Fruit fly (Drosophila melanogaster) whole organism, prepupa: ENCODE measurements around the gene mei-9.

Experiments used
- Blimp-1 ChIP-seq: fragments of 200-800 bp; sonication (Bioruptor generic); optimal IDR thresholded peaks from 3 replicates; lab custom pipeline; 2017; ENCODE audit warnings: missing biosample characterization, missing genetic modification characterization, mild to moderate bottlenecking, moderate library complexity, missing genetic modification reagents
- CG10631 ChIP-seq: fragments of 200-800 bp; sonication (Bioruptor generic); optimal IDR thresholded peaks from 2 replicates; lab custom pipeline; 2016; ENCODE audit warnings: missing biosample characterization, missing genetic modification characterization
- CG10669 ChIP-seq: fragments of 200-800 bp; sonication (Bioruptor generic); optimal IDR thresholded peaks from 3 replicates; lab custom pipeline; 2018; ENCODE audit warnings: missing biosample characterization, mild to moderate bottlenecking, missing genetic modification characterization, moderate library complexity
- CG11294 ChIP-seq: fragments of 200-800 bp; sonication (Bioruptor generic); IDR thresholded peaks from 2 replicates; pipeline ENCODE4 v1.3.6; 2022; ENCODE audit warnings: missing biosample characterization, missing genetic modification characterization
- CG11902 ChIP-seq: fragments of 200-800 bp; sonication (Bioruptor generic); optimal IDR thresholded peaks from 3 replicates; lab custom pipeline; 2016; ENCODE audit warnings: missing biosample characterization, missing genetic modification characterization
- CG15336 ChIP-seq: fragments of 200-800 bp; sonication (Bioruptor generic); IDR thresholded peaks from 2 replicates; pipeline ENCODE4 v1.3.6; 2022; ENCODE audit warnings: missing biosample characterization, missing genetic modification characterization
- CG16779 ChIP-seq: fragments of 200-800 bp; sonication (Bioruptor generic); optimal IDR thresholded peaks from 3 replicates; lab custom pipeline; 2017; ENCODE audit warnings: missing biosample characterization, mild to moderate bottlenecking, missing genetic modification characterization
- CG3032 ChIP-seq: fragments of 200-800 bp; optimal IDR thresholded peaks from 2 replicates; lab custom pipeline; 2019; ENCODE audit warnings: missing biosample characterization, mild to moderate bottlenecking, missing genetic modification characterization, moderate library complexity
- CG31627 ChIP-seq: fragments of 200-800 bp; sonication (Bioruptor generic); optimal IDR thresholded peaks from 3 replicates; lab custom pipeline; 2016; ENCODE audit warnings: missing biosample characterization, missing genetic modification characterization
- CG34406 ChIP-seq: fragments of 200-800 bp; sonication (Bioruptor generic); optimal IDR thresholded peaks from 3 replicates; lab custom pipeline; 2016; ENCODE audit warnings: missing biosample characterization, missing genetic modification characterization
- CG3919 ChIP-seq: fragments of 200-800 bp; sonication (Bioruptor generic); optimal IDR thresholded peaks from 3 replicates; lab custom pipeline; 2016; ENCODE audit warnings: missing biosample characterization, missing genetic modification characterization
- CG4318 ChIP-seq: fragments of 200-800 bp; sonication (Bioruptor generic); optimal IDR thresholded peaks from 3 replicates; lab custom pipeline; 2017; ENCODE audit warnings: missing biosample characterization, mild to moderate bottlenecking, missing genetic modification characterization
- CG6163 ChIP-seq: fragments of 200-800 bp; sonication (Bioruptor generic); IDR thresholded peaks from 3 replicates; pipeline ENCODE4 v1.3.6; 2022; ENCODE audit warnings: missing biosample characterization, missing genetic modification characterization
- CG6276 ChIP-seq: fragments of 200-800 bp; sonication (Bioruptor generic); optimal IDR thresholded peaks from 2 replicates; lab custom pipeline; 2017; ENCODE audit warnings: missing biosample characterization, mild to moderate bottlenecking, missing genetic modification characterization
- CG6792 ChIP-seq: fragments of 200-800 bp; sonication (Bioruptor generic); optimal IDR thresholded peaks from 3 replicates; lab custom pipeline; 2016; ENCODE audit warnings: missing biosample characterization, missing genetic modification characterization
- CG6808 ChIP-seq: fragments of 200-800 bp; sonication (Bioruptor generic); optimal IDR thresholded peaks from 3 replicates; lab custom pipeline; 2017; ENCODE audit warnings: missing biosample characterization, missing genetic modification characterization, mild to moderate bottlenecking, moderate library complexity, missing genetic modification reagents
- CG7368 ChIP-seq: fragments of 200-800 bp; sonication (Bioruptor generic); optimal IDR thresholded peaks from 3 replicates; lab custom pipeline; 2016; ENCODE audit warnings: missing biosample characterization, missing genetic modification characterization
- CG8119 ChIP-seq: fragments of 200-800 bp; sonication (Bioruptor generic); IDR thresholded peaks from 3 replicates; pipeline ENCODE4 v1.3.6; 2022; ENCODE audit warnings: missing biosample characterization, missing genetic modification characterization
- CG8319 ChIP-seq: fragments of 200-800 bp; sonication (Bioruptor generic); optimal IDR thresholded peaks from 3 replicates; lab custom pipeline; 2016; ENCODE audit warnings: missing biosample characterization, missing genetic modification characterization
- CG9139 ChIP-seq: fragments of 200-800 bp; sonication (Bioruptor generic); optimal IDR thresholded peaks from 3 replicates; lab custom pipeline; 2017; ENCODE audit warnings: missing biosample characterization, mild to moderate bottlenecking, missing genetic modification characterization
- Eip75B ChIP-seq: fragments of 200-800 bp; sonication (Bioruptor generic); optimal IDR thresholded peaks from 3 replicates; lab custom pipeline; 2016; ENCODE audit warnings: missing biosample characterization, missing genetic modification characterization
- Eip78C ChIP-seq: fragments of 200-800 bp; sonication (Bioruptor generic); peaks from one replicate; lab custom pipeline; 2016; ENCODE audit warnings: missing biosample characterization, missing genetic modification characterization
- Eip93F ChIP-seq: fragments of 200-800 bp; sonication (Bioruptor generic); optimal IDR thresholded peaks from 2 replicates; lab custom pipeline; 2016; ENCODE audit warnings: missing biosample characterization, mild to moderate bottlenecking, missing genetic modification characterization
- Ets21C ChIP-seq: fragments of 200-800 bp; sonication (Bioruptor generic); optimal IDR thresholded peaks from 3 replicates; lab custom pipeline; 2016; ENCODE audit warnings: missing biosample characterization, missing genetic modification characterization
- Ets96B ChIP-seq: fragments of 200-800 bp; optimal IDR thresholded peaks from 2 replicates; lab custom pipeline; 2019; ENCODE audit warnings: missing biosample characterization, mild to moderate bottlenecking, missing genetic modification characterization, moderate library complexity
- Hr39 ChIP-seq: fragments of 200-800 bp; sonication (Bioruptor generic); optimal IDR thresholded peaks from 2 replicates; lab custom pipeline; 2016; ENCODE audit warnings: missing biosample characterization, missing genetic modification characterization
- Lpt ChIP-seq: fragments of 200-800 bp; sonication (Bioruptor generic); optimal IDR thresholded peaks from 3 replicates; lab custom pipeline; 2016; ENCODE audit warnings: missing biosample characterization, missing genetic modification characterization
- Met ChIP-seq: fragments of 200-800 bp; sonication (Bioruptor generic); optimal IDR thresholded peaks from 3 replicates; lab custom pipeline; 2016; ENCODE audit warnings: missing biosample characterization, missing genetic modification characterization
- OdsH ChIP-seq: fragments of 200-800 bp; sonication (Bioruptor generic); optimal IDR thresholded peaks from 3 replicates; lab custom pipeline; 2016; ENCODE audit warnings: missing biosample characterization, missing genetic modification characterization
- Smox ChIP-seq: fragments of 200-800 bp; sonication (Bioruptor generic); optimal IDR thresholded peaks from 3 replicates; lab custom pipeline; 2016; ENCODE audit warnings: missing biosample characterization, missing genetic modification characterization
- Sox15 ChIP-seq: fragments of 200-800 bp; sonication (Bioruptor generic); optimal IDR thresholded peaks from 3 replicates; lab custom pipeline; 2016; ENCODE audit warnings: missing biosample characterization, missing genetic modification characterization
- achi ChIP-seq: fragments of 200-800 bp; sonication (Bioruptor generic); optimal IDR thresholded peaks from 3 replicates; lab custom pipeline; 2016; ENCODE audit warnings: missing biosample characterization, missing genetic modification characterization
- dac ChIP-seq: fragments of 200-800 bp; sonication (Bioruptor generic); optimal IDR thresholded peaks from 2 replicates; lab custom pipeline; 2017; ENCODE audit warnings: missing biosample characterization, mild to moderate bottlenecking, missing genetic modification characterization
- dsx ChIP-seq: fragments of 200-800 bp; optimal IDR thresholded peaks from 3 replicates; lab custom pipeline; 2019; ENCODE audit warnings: missing biosample characterization, mild to moderate bottlenecking, missing genetic modification characterization, moderate library complexity; ENCODE audit not compliant: poor library complexity, severe bottlenecking
- eg ChIP-seq: fragments of 200-800 bp; sonication (Bioruptor generic); IDR thresholded peaks from 3 replicates; pipeline ENCODE4 v1.3.6; 2022; ENCODE audit warnings: missing biosample characterization, missing genetic modification characterization
- esn ChIP-seq: fragments of 200-800 bp; sonication (Bioruptor generic); optimal IDR thresholded peaks from 2 replicates; lab custom pipeline; 2016; ENCODE audit warnings: missing biosample characterization, mild to moderate bottlenecking, missing genetic modification characterization, moderate library complexity
- fkh ChIP-seq: fragments of 200-800 bp; sonication (Bioruptor generic); optimal IDR thresholded peaks from 3 replicates; lab custom pipeline; 2017; ENCODE audit warnings: missing biosample characterization, mild to moderate bottlenecking, missing genetic modification characterization, moderate library complexity
- net ChIP-seq: fragments of 200-800 bp; sonication (Bioruptor generic); optimal IDR thresholded peaks from 3 replicates; lab custom pipeline; 2016; ENCODE audit warnings: missing biosample characterization, missing genetic modification characterization
- salr ChIP-seq, 2 experiments: fragments of 200-800 bp; sonication (Bioruptor generic); optimal IDR thresholded peaks; 3 replicates each; lab custom pipeline; 2016 to 2018; ENCODE audit warnings: missing biosample characterization in 2 of 2, missing genetic modification characterization in 2 of 2, mild to moderate bottlenecking in 1 of 2
- spab ChIP-seq: fragments of 200-800 bp; sonication (Bioruptor generic); optimal IDR thresholded peaks from 2 replicates; lab custom pipeline; 2017; ENCODE audit warnings: missing biosample characterization, mild to moderate bottlenecking, missing genetic modification characterization, missing genetic modification reagents
- ss ChIP-seq, 2 experiments: fragments of 200-800 bp; sonication (Bioruptor generic); optimal IDR thresholded peaks; 2 replicates in 1 of 2; 3 replicates in 1 of 2; lab custom pipeline; 2017 to 2018; ENCODE audit warnings: mild to moderate bottlenecking in 2 of 2, missing biosample characterization in 2 of 2, missing genetic modification characterization in 2 of 2, moderate library complexity in 1 of 2
- topi ChIP-seq: fragments of 200-800 bp; sonication (Bioruptor generic); optimal IDR thresholded peaks from 3 replicates; lab custom pipeline; 2016; ENCODE audit warnings: missing biosample characterization, missing genetic modification characterization
- vri ChIP-seq: fragments of 200-800 bp; sonication (Bioruptor generic); optimal IDR thresholded peaks from 3 replicates; lab custom pipeline; 2016; ENCODE audit warnings: missing biosample characterization, mild to moderate bottlenecking, missing genetic modification characterization

mei-9 gene

DNA sequence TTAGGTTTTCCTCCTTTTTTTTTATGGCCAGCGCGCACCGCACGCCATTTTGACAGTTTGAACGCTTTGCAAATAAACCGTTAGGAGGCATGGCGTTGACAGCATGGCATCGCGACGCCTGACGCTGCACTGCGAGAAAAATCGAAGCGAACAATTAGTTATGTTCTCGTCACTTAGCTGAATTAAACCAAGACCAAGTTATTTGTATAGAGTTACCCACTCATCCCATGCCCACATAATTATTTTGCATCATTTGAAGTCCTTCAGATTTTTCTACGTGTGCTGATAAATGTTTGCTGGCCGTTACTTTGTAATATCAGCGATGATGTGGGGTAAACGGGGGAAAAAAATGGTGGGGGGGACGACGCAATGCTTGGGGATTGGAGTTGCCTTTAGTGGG, 11.2 kb upstream of the mei-9 start (continued):
- TF ChIP-seq CG9139 (GFP tag; lab: Kevin White, UChicago) (no peak), spab (GFP tag; lab: Kevin White, UChicago) (no peak), CG11902 (GFP tag; lab: Kevin White, UChicago) (no peak), CG3032 (tag; lab: Kevin White, UChicago) (no peak), CG10669 (GFP tag; lab: Kevin White, UChicago) (no peak), Eip75B (GFP tag; lab: Kevin White, UChicago) (no peak), eg (GFP tag; lab: Robert Waterston, UW) (peak; percentile 58; the same call in 2 of the 3 replicates), CG8119 (GFP tag; lab: Robert Waterston, UW) (no peak), CG34406 (GFP tag; lab: Kevin White, UChicago) (no peak), dac (no peak), Met (GFP tag; lab: Kevin White, UChicago) (no peak), Smox (no peak), fkh (GFP tag; lab: Kevin White, UChicago) (no peak), salr (GFP tag; optimal IDR thresholded peaks at IDR 0.05; lab: Kevin White, UChicago) (no peak), net (no peak), CG15336 (GFP tag; lab: Robert Waterston, UW) (0 out of 2 replicates have a peak, but pooled peaks have one; percentile 41), CG31627 (GFP tag; lab: Kevin White, UChicago) (no peak), OdsH (GFP tag; lab: Kevin White, UChicago) (peak; percentile 33), Sox15 (no peak), CG3919 (GFP tag; lab: Kevin White, UChicago) (peak; percentile 27)

dm6 chrX:4329357-4329756, 10.8 kb upstream of the mei-9 start, which contains the start of gene CG12693:
TSS of gene CG12693 (minus strand) at chrX:4329457.
- TF ChIP-seq CG16779 (tag; lab: Kevin White, UChicago): no peak

dm6 chrX:4325346-4325745, 6.7 kb upstream of the mei-9 start:
- TF ChIP-seq CG6163 (GFP tag; lab: Robert Waterston, UW) (peak; percentile 51; the same call in 1 of the 3 replicates), Ets21C (no peak), CG10669 (GFP tag; lab: Kevin White, UChicago) (peak; percentile 33), CG8119 (GFP tag; lab: Robert Waterston, UW) (no peak), eg (GFP tag; lab: Robert Waterston, UW) (peak; percentile 37; the same call in 2 of the 3 replicates), Eip78C (GFP tag; lab: Kevin White, UChicago) (peak; percentile 70), salr (GFP tag; optimal IDR thresholded peaks at IDR 0.05; lab: Kevin White, UChicago) (peak in 1 of 2 experiments; percentile 13), CG31627 (GFP tag; lab: Kevin White, UChicago) (no peak)

DNA sequence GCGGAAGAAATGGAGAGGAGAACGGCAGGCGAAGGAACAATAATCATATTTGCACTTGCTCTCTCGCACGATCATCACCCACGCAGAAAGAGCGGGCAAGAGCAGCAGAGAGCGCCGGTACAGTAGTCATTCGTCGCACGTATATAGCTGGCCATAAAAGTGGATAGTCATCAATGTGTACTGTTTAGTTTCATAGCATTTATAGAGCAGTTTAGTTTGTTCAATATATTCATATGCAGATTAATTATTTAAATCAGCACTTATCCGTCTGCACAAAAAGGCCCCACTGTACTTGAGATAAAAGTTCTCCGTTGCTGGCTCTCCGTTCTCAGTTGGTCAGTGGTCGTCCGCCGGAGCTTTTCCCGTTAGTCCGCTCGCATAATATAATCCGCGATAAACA, 6.2 kb upstream of the mei-9 start:
- TF ChIP-seq Met (GFP tag; lab: Kevin White, UChicago) (peak; percentile 99), CG10631 (GFP tag; lab: Kevin White, UChicago) (peak; percentile 99), esn (peak; percentile 99), CG8319 (peak; percentile 99), CG3032 (tag; lab: Kevin White, UChicago) (peak; percentile 97), OdsH (GFP tag; lab: Kevin White, UChicago) (peak; percentile 99), eg (GFP tag; lab: Robert Waterston, UW) (peak; percentile 99), Eip78C (GFP tag; lab: Kevin White, UChicago) (peak; percentile 99), CG7368 (peak; percentile 98), vri (GFP tag; lab: Kevin White, UChicago) (peak; percentile 98), CG6792 (GFP tag; lab: Kevin White, UChicago) (peak; percentile 99), fkh (GFP tag; lab: Kevin White, UChicago) (peak; percentile 87), Ets96B (tag; lab: Kevin White, UChicago) (peak; percentile 97), CG11902 (GFP tag; lab: Kevin White, UChicago) (peak; percentile 99), achi (GFP tag; lab: Kevin White, UChicago) (peak; percentile 98), salr (GFP tag; optimal IDR thresholded peaks at IDR 0.05; lab: Kevin White, UChicago) (peak; percentile 91 to 97), dac (peak; percentile 95), Blimp-1 (GFP tag; lab: Kevin White, UChicago) (peak; percentile 96), Lpt (GFP tag; lab: Kevin White, UChicago) (peak; percentile 98), dsx (GFP tag; lab: Kevin White, UChicago) (peak; percentile 94), CG6276 (peak; percentile 97), topi (GFP tag; lab: Kevin White, UChicago) (peak; percentile 99), CG9139 (GFP tag; lab: Kevin White, UChicago) (peak; percentile 94), CG15336 (GFP tag; lab: Robert Waterston, UW) (peak; percentile 99), Smox (peak; percentile 99), Hr39 (GFP tag; lab: Kevin White, UChicago) (peak; percentile 100), ss (GFP tag; optimal IDR thresholded peaks at IDR 0.05; lab: Kevin White, UChicago) (peak; percentile 92 to 98), CG6808 (GFP tag; lab: Kevin White, UChicago) (peak; percentile 94), Eip93F (GFP tag; lab: Kevin White, UChicago) (peak; percentile 98), CG11294 (GFP tag; lab: Robert Waterston, UW) (peak; percentile 99), CG4318 (peak; percentile 97)
